Fruit fly (Drosophila melanogaster): ENCODE results near the gene Ada3.

Ada3 gene

dm6 chrX:18085470-18085797, at the start of gene Ada3 (continued):
- TF ChIP-seq CG18262 (tag; optimal IDR thresholded peaks at IDR 0.05) (peak; percentile 66), CG3995 (GFP tag; optimal IDR thresholded peaks at IDR 0.05) (peak; percentile 92), CG10321 (GFP tag; IDR thresholded peaks at IDR 0.05) (no peak), Mes4 (GFP tag; optimal IDR thresholded peaks at IDR 0.05) (peak; percentile 28), CG3281 (GFP tag; optimal IDR thresholded peaks at IDR 0.05) (peak; percentile 81), hkb (optimal IDR thresholded peaks at IDR 0.05) (no peak), hkb (GFP tag; IDR thresholded peaks at IDR 0.05) (peak; percentile 77), maf-S (GFP tag; optimal IDR thresholded peaks at IDR 0.05) (peak; percentile 48), Drgx (GFP tag; IDR thresholded peaks at IDR 0.05) (peak; percentile 59; the same call in 1 of the 2 replicates), CG10979 (tag; optimal IDR thresholded peaks at IDR 0.05) (peak; percentile 57), CG7271 (tag; optimal IDR thresholded peaks at IDR 0.05) (no peak), twi (tag; optimal IDR thresholded peaks at IDR 0.05) (peak; percentile 57), oc (tag; optimal IDR thresholded peaks at IDR 0.05) (no peak), en (GFP tag; optimal IDR thresholded peaks at IDR 0.05) (no peak), ci (GFP tag; IDR thresholded peaks at IDR 0.05) (peak; percentile 74; the same call in 2 of the 3 replicates), Usf (GFP tag; optimal IDR thresholded peaks at IDR 0.05) (peak; percentile 36), pb (GFP tag; optimal IDR thresholded peaks at IDR 0.05) (peak; percentile 40), CTCF (GFP tag; optimal IDR thresholded peaks at IDR 0.05) (no peak), CG17568 (GFP tag; optimal IDR thresholded peaks at IDR 0.05) (no peak), CG12071 (GFP tag; optimal IDR thresholded peaks at IDR 0.05) (peak; percentile 29), Hr78 (GFP tag; optimal IDR thresholded peaks at IDR 0.05) (no peak), Adf1 (GFP tag; IDR thresholded peaks at IDR 0.05) (0 out of 2 replicates have a peak, but pooled peaks have one; percentile 15), CG14667 (GFP tag; IDR thresholded peaks at IDR 0.05) (peak; percentile 54), chinmo (GFP tag; IDR thresholded peaks at IDR 0.05; ENCODE audit: partially characterized antibody) (no peak), tgo (GFP tag; IDR thresholded peaks at IDR 0.05) (peak; percentile 69), salm (tag; optimal IDR thresholded peaks at IDR 0.05) (peak; percentile 7), CG15696 (tag; optimal IDR thresholded peaks at IDR 0.05) (peak; percentile 73), D19B (GFP tag; optimal IDR thresholded peaks at IDR 0.05) (peak; percentile 50), CG8290 (GFP tag; optimal IDR thresholded peaks at IDR 0.05) (peak; percentile 42), CG8290 (tag; optimal IDR thresholded peaks at IDR 0.05) (peak; percentile 58 to 66), Chrac-16 (GFP tag; optimal IDR thresholded peaks at IDR 0.05) (peak; percentile 79), Nf-YA (GFP tag; IDR thresholded peaks at IDR 0.05) (no peak), CG13424 (tag; optimal IDR thresholded peaks at IDR 0.05) (peak; percentile 84), CG10267 (tag; optimal IDR thresholded peaks at IDR 0.05) (peak; percentile 93), HLH3B (GFP tag; IDR thresholded peaks at IDR 0.05) (peak; percentile 46; the same call in 1 of the 2 replicates)

DNA sequence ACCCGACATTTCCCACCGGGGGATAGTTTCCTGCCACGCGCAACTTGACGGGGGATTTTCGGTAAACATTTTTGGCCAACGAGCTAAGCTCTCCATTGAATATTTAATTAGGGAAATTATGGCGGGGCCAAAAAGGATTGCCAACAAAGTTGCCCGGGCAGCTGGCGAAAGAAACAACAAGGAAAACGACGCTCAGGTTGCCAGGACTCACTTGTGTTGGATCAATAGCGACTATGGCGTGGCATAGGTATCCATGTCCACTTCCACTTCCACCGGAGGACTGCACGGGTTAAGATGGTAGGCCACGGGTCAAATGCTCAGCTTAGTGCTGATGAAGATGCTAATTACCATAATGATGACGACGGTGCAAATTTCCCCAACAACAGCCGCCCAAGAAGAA, 41.9 kb upstream of the Ada3 start, which contains the start of gene CG15373:
CG15373 (plus strand) TSS at position 301 of the 400 bp plus-strand sequence.
- TF ChIP-seq bsh (GFP tag; optimal IDR thresholded peaks at IDR 0.05) = no peak
- no peak for TF ChIP-seq CG6813 (GFP tag; optimal IDR thresholded peaks at IDR 0.05)
- no peak for TF ChIP-seq wor (GFP tag; IDR thresholded peaks at IDR 0.05)
- no peak for TF ChIP-seq Sox102F (GFP tag; optimal IDR thresholded peaks at IDR 0.05)
- no peak for TF ChIP-seq dati (GFP tag; IDR thresholded peaks at IDR 0.05)
- no peak for TF ChIP-seq dysf (GFP tag; IDR thresholded peaks at IDR 0.05)
- TF ChIP-seq Dad (GFP tag; optimal IDR thresholded peaks at IDR 0.05) = no peak

Data from whole organism, embryonic.